Worm (Caenorhabditis elegans) whole organism, L2 larva: ENCODE data around the gene W02B12.1.

Experiments used
- blmp-1 ChIP-seq: sonication (generic microtip); optimal IDR thresholded peaks from 2 replicates; lab custom pipeline; 2017; ENCODE audit warnings: missing genetic modification characterization, mild to moderate bottlenecking, missing compliant biosample characterization, antibody characterized with exemption, moderate library complexity; ENCODE audit not compliant: insufficient read depth
- egl-27 ChIP-seq: sonication (generic microtip); optimal IDR thresholded peaks from 3 replicates; lab custom pipeline; 2017; ENCODE audit warnings: missing biosample characterization, missing genetic modification reagents, missing genetic modification characterization
- elt-3 ChIP-seq: sonication (generic microtip); optimal IDR thresholded peaks from 2 replicates; lab custom pipeline; 2017; ENCODE audit warnings: missing biosample characterization, missing genetic modification characterization
- lin-13 ChIP-seq: fragments of 150-350 bp; optimal IDR thresholded peaks from 2 replicates; lab custom pipeline; 2014; ENCODE audit warnings: missing biosample characterization, missing genetic modification reagents, missing genetic modification characterization
- mdl-1 ChIP-seq, 2 experiments: fragments of 150-350 bp in 1 of 2; sonication (generic microtip) in 1 of 2; optimal IDR thresholded peaks; 2 replicates each; lab custom pipeline; 2017; ENCODE audit warnings: missing biosample characterization in 2 of 2, missing genetic modification characterization in 2 of 2
- nhr-23 ChIP-seq: fragments of 150-350 bp; optimal IDR thresholded peaks from 2 replicates; lab custom pipeline; 2014; ENCODE audit warnings: missing biosample characterization, missing genetic modification reagents, missing genetic modification characterization
- skn-1 ChIP-seq: sonication (generic microtip); optimal IDR thresholded peaks from 2 replicates; lab custom pipeline; 2017; ENCODE audit warnings: missing biosample characterization, missing genetic modification characterization
- snpc-4 ChIP-seq: fragments of 150-350 bp; optimal IDR thresholded peaks from 2 replicates; lab custom pipeline; 2014; ENCODE audit warnings: missing biosample characterization, missing genetic modification characterization
- unc-55 ChIP-seq: fragments of 150-350 bp; sonication (generic microtip); optimal IDR thresholded peaks from 3 replicates; lab custom pipeline; 2014; ENCODE audit warnings: missing biosample characterization, missing genetic modification reagents, missing genetic modification characterization

DNA sequence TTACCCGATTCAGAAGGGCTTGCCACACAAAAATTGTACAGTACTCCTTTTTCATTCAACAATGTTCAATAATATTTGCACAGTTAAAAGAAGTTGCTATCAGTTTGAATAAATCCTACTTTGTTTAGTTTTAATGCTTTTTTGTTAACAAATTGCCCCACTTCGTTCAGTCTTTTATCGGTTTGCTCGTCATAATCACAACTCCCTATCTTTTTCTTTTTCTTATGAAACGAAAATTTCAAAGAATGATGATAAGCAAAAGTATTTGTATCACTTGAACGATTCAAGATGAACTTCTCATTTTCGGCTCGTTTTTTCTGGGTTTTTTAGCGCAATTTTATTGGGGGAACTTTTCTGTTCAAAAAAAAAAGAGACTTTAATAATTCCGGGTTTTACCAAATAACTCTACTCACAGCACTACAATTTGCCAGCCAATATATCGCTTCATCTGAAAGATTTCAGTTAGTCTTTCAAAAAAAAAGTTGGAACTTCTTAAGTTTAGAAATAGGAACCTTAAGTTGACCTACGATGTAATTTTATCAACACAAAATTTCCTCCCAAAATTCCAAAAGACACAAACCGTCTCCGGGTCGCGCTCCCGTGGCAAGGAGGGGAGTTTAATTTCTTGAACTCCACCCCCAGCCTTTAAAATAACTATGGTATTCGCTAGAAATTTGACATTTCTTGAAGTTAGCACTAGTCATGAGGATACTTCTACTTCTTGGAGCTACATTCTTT, 24.1 kb upstream of the W02B12.1 start, which contains the start of gene C05D12.3:
- TF ChIP-seq mdl-1 (tag; optimal IDR thresholded peaks at IDR 0.05; lab: Kevin White, UChicago), result no peak
- TF ChIP-seq unc-55 (GFP tag; lab: Kevin White, UChicago), result no peak
- TF ChIP-seq lin-13 (GFP tag; lab: Kevin White, UChicago), result no peak
- no peak for TF ChIP-seq skn-1 (tag; lab: Kevin White, UChicago)
- TF ChIP-seq blmp-1 (tag; lab: Kevin White, UChicago), result no peak
- TF ChIP-seq elt-3 (tag; lab: Kevin White, UChicago), result no peak
- no peak for TF ChIP-seq egl-27
- no peak for TF ChIP-seq nhr-23
- TF ChIP-seq snpc-4, result no peak
